Worm (Caenorhabditis elegans) whole organism, L4 larva: Measurements from ENCODE around the gene col-104.

Experiments used
- F26F4.8 ChIP-seq: fragments of 200-800 bp; sonication (Bioruptor generic); conservative IDR thresholded peaks from 2 replicates; pipeline ENCODE4 v1.3.6; 2022; ENCODE audit warnings: missing genetic modification characterization, missing compliant biosample characterization
- F37D6.2 ChIP-seq: sonication (generic microtip); optimal IDR thresholded peaks from 2 replicates; lab custom pipeline; 2016; ENCODE audit warnings: mild to moderate bottlenecking, missing genetic modification characterization, missing compliant biosample characterization
- R02D3.7 ChIP-seq: fragments of 150-350 bp; sonication (generic microtip); optimal IDR thresholded peaks from 3 replicates; lab custom pipeline; 2014; ENCODE audit warnings: missing biosample characterization, missing genetic modification characterization
- T26A8.4 ChIP-seq: fragments of 200-800 bp; sonication (Bioruptor generic); IDR thresholded peaks from 2 replicates; pipeline ENCODE4 v1.3.6; 2022; ENCODE audit warnings: missing genetic modification characterization, missing compliant biosample characterization
- aha-1 ChIP-seq: fragments of 150-350 bp; peaks from one replicate; lab custom pipeline; 2014; ENCODE audit warnings: missing biosample characterization, missing genetic modification characterization
- attf-4 ChIP-seq: sonication (generic microtip); optimal IDR thresholded peaks from 3 replicates; lab custom pipeline; 2017; ENCODE audit warnings: missing biosample characterization, missing genetic modification characterization
- ceh-20 ChIP-seq: fragments of 200-800 bp; sonication (Bioruptor generic); IDR thresholded peaks from 2 replicates; pipeline ENCODE4 v1.3.6; 2022; ENCODE audit warnings: missing genetic modification reagents, missing genetic modification characterization, missing compliant biosample characterization
- ceh-32 ChIP-seq: sonication (generic microtip); optimal IDR thresholded peaks from 2 replicates; lab custom pipeline; 2016; ENCODE audit warnings: mild to moderate bottlenecking, missing genetic modification characterization, missing compliant biosample characterization; ENCODE audit not compliant: poor library complexity
- ceh-44 ChIP-seq: fragments of 200-800 bp; sonication (Bioruptor generic); IDR thresholded peaks from 2 replicates; pipeline ENCODE4 v1.3.6; 2022; ENCODE audit warnings: missing genetic modification reagents, missing genetic modification characterization, missing compliant biosample characterization
- ceh-62 ChIP-seq: sonication (generic microtip); optimal IDR thresholded peaks from 2 replicates; lab custom pipeline; 2017; ENCODE audit warnings: missing biosample characterization, missing genetic modification characterization
- cey-2 ChIP-seq: sonication (generic microtip); optimal IDR thresholded peaks from 3 replicates; lab custom pipeline; 2017; ENCODE audit warnings: missing genetic modification characterization, mild to moderate bottlenecking, missing compliant biosample characterization, antibody characterized with exemption, borderline replicate concordance; ENCODE audit not compliant: insufficient read depth
- ctbp-1 ChIP-seq: fragments of 200-800 bp; sonication (Bioruptor generic); IDR thresholded peaks from 2 replicates; pipeline ENCODE4 v1.3.6; 2022; ENCODE audit warnings: missing genetic modification reagents, missing genetic modification characterization, missing compliant biosample characterization
- daf-19 ChIP-seq: fragments of 200-800 bp; sonication (Bioruptor generic); conservative IDR thresholded peaks from 2 replicates; pipeline ENCODE4 v1.3.6; 2022; ENCODE audit warnings: missing genetic modification characterization, missing compliant biosample characterization
- dmd-6 ChIP-seq: fragments of 200-800 bp; sonication (Bioruptor generic); IDR thresholded peaks from 2 replicates; pipeline ENCODE4 v1.3.6; 2022; ENCODE audit warnings: missing genetic modification reagents, missing genetic modification characterization, missing compliant biosample characterization
- dmd-9 ChIP-seq: fragments of 200-800 bp; sonication (Bioruptor generic); IDR thresholded peaks from 2 replicates; pipeline ENCODE4 v1.3.6; 2022; ENCODE audit warnings: missing genetic modification reagents, missing genetic modification characterization, missing compliant biosample characterization
- dpl-1 ChIP-seq: fragments of 150-350 bp; optimal IDR thresholded peaks from 2 replicates; lab custom pipeline; 2014; ENCODE audit warnings: missing biosample characterization, missing genetic modification reagents, missing genetic modification characterization
- duxl-1 ChIP-seq: sonication (generic microtip); optimal IDR thresholded peaks from 2 replicates; lab custom pipeline; 2016; ENCODE audit warnings: mild to moderate bottlenecking, missing genetic modification characterization, moderate library complexity, missing compliant biosample characterization; ENCODE audit not compliant: poor library complexity
- dve-1 ChIP-seq: sonication (generic microtip); optimal IDR thresholded peaks from 2 replicates; lab custom pipeline; 2017; ENCODE audit warnings: antibody characterized with exemption, mild to moderate bottlenecking, missing genetic modification characterization, missing compliant biosample characterization; ENCODE audit not compliant: insufficient read depth
- egl-43 ChIP-seq: fragments of 200-800 bp; sonication (Bioruptor generic); IDR thresholded peaks from 2 replicates; pipeline ENCODE4 v1.3.6; 2022; ENCODE audit warnings: missing genetic modification reagents, missing genetic modification characterization, missing compliant biosample characterization
- fkh-10 ChIP-seq: fragments of 150-350 bp; optimal IDR thresholded peaks from 2 replicates; lab custom pipeline; 2014; ENCODE audit warnings: missing biosample characterization, missing genetic modification reagents, missing genetic modification characterization
- jun-1 ChIP-seq: fragments of 150-350 bp; optimal IDR thresholded peaks from 2 replicates; lab custom pipeline; 2014; ENCODE audit warnings: missing biosample characterization, missing genetic modification reagents, missing genetic modification characterization
- lim-7 ChIP-seq: fragments of 200-800 bp; sonication (Bioruptor generic); IDR thresholded peaks from 2 replicates; pipeline ENCODE4 v1.3.6; 2022; ENCODE audit warnings: missing genetic modification characterization, missing compliant biosample characterization
- lin-13 ChIP-seq: fragments of 150-350 bp; optimal IDR thresholded peaks from 2 replicates; lab custom pipeline; 2014; ENCODE audit warnings: missing biosample characterization, missing genetic modification reagents, missing genetic modification characterization
- lir-3 ChIP-seq: sonication (generic microtip); optimal IDR thresholded peaks from 2 replicates; lab custom pipeline; 2016; ENCODE audit warnings: mild to moderate bottlenecking, missing genetic modification characterization, missing compliant biosample characterization
- lsy-2 ChIP-seq, 2 experiments: fragments of 150-350 bp in 1 of 2; sonication (generic microtip) in 1 of 2; optimal IDR thresholded peaks; 2 replicates each; lab custom pipeline; 2014 to 2017; ENCODE audit warnings: missing biosample characterization in 2 of 2, missing genetic modification characterization in 2 of 2
- madf-5 ChIP-seq, 2 experiments: fragments of 200-800 bp; sonication (Bioruptor generic); IDR thresholded peaks; 2 replicates each; pipeline ENCODE4 v1.3.6; 2022; ENCODE audit warnings: missing compliant biosample characterization in 2 of 2, missing genetic modification characterization in 2 of 2
- madf-9 ChIP-seq: fragments of 200-800 bp; sonication (Bioruptor generic); conservative IDR thresholded peaks from 2 replicates; pipeline ENCODE4 v1.3.6; 2022; ENCODE audit warnings: missing genetic modification reagents, missing genetic modification characterization, missing compliant biosample characterization
- mdl-1 ChIP-seq, 2 experiments: fragments of 150-350 bp in 1 of 2; sonication (generic microtip) in 1 of 2; optimal IDR thresholded peaks; 2 replicates each; lab custom pipeline; 2014 to 2017; ENCODE audit warnings: missing biosample characterization in 2 of 2, missing genetic modification characterization in 2 of 2
- mep-1 ChIP-seq: fragments of 150-350 bp; sonication (generic microtip); optimal IDR thresholded peaks from 3 replicates; lab custom pipeline; 2014; ENCODE audit warnings: missing biosample characterization, missing genetic modification characterization
- mxl-3 ChIP-seq: fragments of 200-800 bp; sonication (Bioruptor generic); optimal IDR thresholded peaks from 2 replicates; lab custom pipeline; 2018; ENCODE audit warnings: mild to moderate bottlenecking, missing genetic modification characterization, missing compliant biosample characterization
- nhr-102 ChIP-seq: sonication (generic microtip); optimal IDR thresholded peaks from 2 replicates; lab custom pipeline; 2016; ENCODE audit warnings: mild to moderate bottlenecking, missing genetic modification characterization, moderate library complexity, missing compliant biosample characterization
- nhr-11 ChIP-seq: fragments of 150-350 bp; optimal IDR thresholded peaks from 2 replicates; lab custom pipeline; 2014; ENCODE audit warnings: missing biosample characterization, missing genetic modification characterization
- nhr-237 ChIP-seq: sonication (generic microtip); optimal IDR thresholded peaks from 2 replicates; lab custom pipeline; 2017; ENCODE audit warnings: missing biosample characterization, missing genetic modification characterization
- nhr-25 ChIP-seq: sonication (generic microtip); optimal IDR thresholded peaks from 2 replicates; lab custom pipeline; 2017; ENCODE audit warnings: missing genetic modification characterization, mild to moderate bottlenecking, missing compliant biosample characterization, antibody characterized with exemption, moderate library complexity, borderline replicate concordance; ENCODE audit not compliant: insufficient read depth
- nhr-28 ChIP-seq: fragments of 150-350 bp; optimal IDR thresholded peaks from 2 replicates; lab custom pipeline; 2014; ENCODE audit warnings: missing biosample characterization, missing genetic modification characterization
- nhr-41 ChIP-seq: fragments of 200-800 bp; sonication (Bioruptor generic); IDR thresholded peaks from 2 replicates; pipeline ENCODE4 v1.3.6; 2022; ENCODE audit warnings: missing genetic modification reagents, missing genetic modification characterization, missing compliant biosample characterization
- nhr-42 ChIP-seq: fragments of 200-800 bp; sonication (Bioruptor generic); IDR thresholded peaks from 2 replicates; pipeline ENCODE4 v1.3.6; 2022; ENCODE audit warnings: missing genetic modification characterization, missing compliant biosample characterization
- nhr-6 ChIP-seq: fragments of 150-350 bp; optimal IDR thresholded peaks from 2 replicates; lab custom pipeline; 2014; ENCODE audit warnings: missing biosample characterization, missing genetic modification characterization
- pha-4 ChIP-seq, 2 experiments: fragments of 150-350 bp in 1 of 2; fragments of 200-800 bp in 1 of 2; sonication (Bioruptor generic) in 1 of 2; IDR thresholded peaks in 1 of 2; optimal IDR thresholded peaks in 1 of 2; 2 replicates each; pipeline versions ENCODE4 v1.3.6 to Lab custom; 2014 to 2022; ENCODE audit warnings: missing genetic modification characterization in 2 of 2, missing genetic modification reagents in 2 of 2, missing biosample characterization in 1 of 2, missing compliant biosample characterization in 1 of 2
- php-3 ChIP-seq: fragments of 200-800 bp; sonication (Bioruptor generic); IDR thresholded peaks from 2 replicates; pipeline ENCODE4 v1.3.6; 2022; ENCODE audit warnings: missing genetic modification reagents, missing genetic modification characterization, missing compliant biosample characterization
- saeg-2 ChIP-seq: fragments of 200-800 bp; sonication (Bioruptor generic); IDR thresholded peaks from 2 replicates; pipeline ENCODE4 v1.3.6; 2022; ENCODE audit warnings: missing genetic modification reagents, missing genetic modification characterization, missing compliant biosample characterization
- sdz-12 ChIP-seq: fragments of 200-800 bp; sonication (Bioruptor generic); optimal IDR thresholded peaks from 2 replicates; lab custom pipeline; 2018; ENCODE audit warnings: mild to moderate bottlenecking, missing genetic modification characterization, missing compliant biosample characterization
- set-16 ChIP-seq: fragments of 200-800 bp; sonication (Bioruptor generic); IDR thresholded peaks from 2 replicates; pipeline ENCODE4 v1.3.6; 2022; ENCODE audit warnings: missing genetic modification reagents, missing genetic modification characterization, missing compliant biosample characterization
- skn-1 ChIP-seq: fragments of 150-350 bp; optimal IDR thresholded peaks from 2 replicates; lab custom pipeline; 2014; ENCODE audit warnings: missing biosample characterization, missing genetic modification characterization
- snpc-1.2 ChIP-seq: fragments of 200-800 bp; sonication (Bioruptor generic); IDR thresholded peaks from 2 replicates; pipeline ENCODE4 v1.3.6; 2022; ENCODE audit warnings: missing genetic modification reagents, missing genetic modification characterization, missing compliant biosample characterization
- unc-130 ChIP-seq: sonication (generic microtip); optimal IDR thresholded peaks from 2 replicates; lab custom pipeline; 2016; ENCODE audit warnings: missing genetic modification reagents, missing genetic modification characterization, missing compliant biosample characterization
- unc-39 ChIP-seq: sonication (generic microtip); optimal IDR thresholded peaks from 2 replicates; lab custom pipeline; 2017; ENCODE audit warnings: missing biosample characterization, missing genetic modification characterization
- vab-7 ChIP-seq: fragments of 200-800 bp; sonication (Bioruptor generic); IDR thresholded peaks from 2 replicates; pipeline ENCODE4 v1.3.6; 2022; ENCODE audit warnings: missing genetic modification reagents, missing genetic modification characterization, missing compliant biosample characterization
- zip-11 ChIP-seq: fragments of 200-800 bp; sonication (Bioruptor generic); IDR thresholded peaks from 2 replicates; pipeline ENCODE4 v1.3.6; 2022; ENCODE audit warnings: missing genetic modification characterization, missing compliant biosample characterization
- zip-2 ChIP-seq: fragments of 150-350 bp; optimal IDR thresholded peaks from 2 replicates; lab custom pipeline; 2014; ENCODE audit warnings: missing biosample characterization, missing genetic modification characterization
- ztf-7 ChIP-seq: fragments of 150-350 bp; optimal IDR thresholded peaks from 2 replicates; lab custom pipeline; 2014; ENCODE audit warnings: missing biosample characterization, missing genetic modification characterization

The col-104 gene

DNA sequence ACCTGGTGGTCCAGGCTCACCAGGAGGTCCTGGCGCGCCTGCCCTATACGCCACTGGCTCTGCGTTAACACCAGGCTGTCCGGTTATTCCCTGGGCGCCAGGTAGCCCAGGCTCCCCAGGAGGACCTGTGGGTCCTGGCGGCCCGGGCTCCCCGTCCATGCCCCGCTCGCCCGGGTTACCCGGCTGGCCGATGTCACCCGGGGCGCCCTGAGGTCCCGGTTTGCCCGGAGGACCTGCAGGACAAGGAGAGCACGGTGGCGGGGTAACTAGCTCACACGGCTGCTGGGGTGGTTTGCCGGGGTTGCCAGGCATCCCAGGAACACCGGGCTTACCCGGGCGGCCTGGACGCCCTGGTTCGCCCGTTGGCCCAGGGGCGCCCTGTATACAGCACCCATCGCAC is 3.0 kb upstream of the col-104 start (continued):
- TF ChIP-seq dmd-6 (GFP tag; lab: Robert Waterston, UW) (no peak), nhr-11 (tag; lab: Kevin White, UChicago) (no peak), nhr-237 (tag; lab: Kevin White, UChicago) (no peak), madf-5 (GFP tag; IDR thresholded peaks at IDR 0.05; lab: Robert Waterston, UW) (no peak), attf-4 (no peak), aha-1 (tag; lab: Kevin White, UChicago) (peak; percentile 4), F26F4.8 (GFP tag; lab: Robert Waterston, UW) (no peak), cey-2 (tag; lab: Kevin White, UChicago) (no peak), snpc-1.2 (GFP tag; lab: Robert Waterston, UW) (no peak), jun-1 (tag; lab: Kevin White, UChicago) (no peak), R02D3.7 (tag; lab: Kevin White, UChicago) (no peak), mep-1 (tag; lab: Kevin White, UChicago) (no peak), unc-39 (tag; lab: Kevin White, UChicago) (no peak), nhr-25 (tag; lab: Kevin White, UChicago) (no peak), fkh-10 (GFP tag; lab: Kevin White, UChicago) (no peak), ctbp-1 (GFP tag; lab: Robert Waterston, UW) (no peak), dpl-1 (no peak), ceh-44 (GFP tag; lab: Robert Waterston, UW) (peak; percentile 52; the same call in 1 of the 2 replicates), nhr-28 (tag; lab: Kevin White, UChicago) (no peak), skn-1 (tag; lab: Kevin White, UChicago) (no peak), madf-9 (no peak), ceh-32 (tag; lab: Kevin White, UChicago) (no peak), lsy-2 (tag; optimal IDR thresholded peaks at IDR 0.05; lab: Kevin White, UChicago) (no peak), nhr-42 (no peak), F37D6.2 (tag; lab: Kevin White, UChicago) (no peak), daf-19 (no peak), ceh-20 (GFP tag; lab: Robert Waterston, UW) (no peak), nhr-41 (no peak), dmd-9 (GFP tag; lab: Robert Waterston, UW) (no peak), lin-13 (GFP tag; lab: Kevin White, UChicago) (no peak), set-16 (peak; percentile 99), zip-11 (GFP tag; lab: Robert Waterston, UW) (no peak), nhr-6 (tag; lab: Kevin White, UChicago) (no peak), sdz-12 (GFP tag; lab: Kevin White, UChicago) (no peak), lim-7 (GFP tag; lab: Robert Waterston, UW) (peak; percentile 41; the same call in 1 of the 2 replicates), unc-130 (GFP tag; lab: Kevin White, UChicago) (no peak), duxl-1 (tag; lab: Kevin White, UChicago) (no peak), vab-7 (GFP tag; lab: Robert Waterston, UW) (no peak), dve-1 (tag; lab: Kevin White, UChicago) (no peak), php-3 (0 out of 2 replicates have a peak, but pooled peaks have one; percentile 19), mdl-1 (tag; optimal IDR thresholded peaks at IDR 0.05; lab: Kevin White, UChicago) (no peak), saeg-2 (GFP tag; lab: Robert Waterston, UW) (0 out of 2 replicates have a peak, but pooled peaks have one; percentile 59), egl-43 (peak; percentile 28; the same call in 1 of the 2 replicates), ztf-7 (tag; lab: Kevin White, UChicago) (no peak), zip-2 (no peak), ceh-62 (tag; lab: Kevin White, UChicago) (no peak), pha-4 (GFP tag; IDR thresholded peaks at IDR 0.05; lab: Robert Waterston, UW) (peak; percentile 92; the same call in 1 of the 2 replicates), pha-4 (tag; optimal IDR thresholded peaks at IDR 0.05; lab: Kevin White, UChicago) (no peak), nhr-102 (no peak), mxl-3 (GFP tag; lab: Kevin White, UChicago) (no peak), T26A8.4 (GFP tag; lab: Robert Waterston, UW) (no peak), lir-3 (no peak)
